Worm (Caenorhabditis elegans): ENCODE measurements around the gene F40G9.5.
A peak's percentile ranks its signal among the peaks of the same experiment; 100 is the strongest.

The F40G9.5 gene

ce11 chrIII:154168-154567, 26.9 kb upstream of the F40G9.5 start (continued):
- TF ChIP-seq lin-29 (GFP tag; IDR thresholded peaks at IDR 0.05) (no peak), Y105C5A.15 (GFP tag; IDR thresholded peaks at IDR 0.05) (no peak), mes-2 (tag; optimal IDR thresholded peaks at IDR 0.05; ENCODE audit: poor library complexity, severe bottlenecking) (no peak), nhr-111 (GFP tag; optimal IDR thresholded peaks at IDR 0.05) (no peak), hif-1 (tag; optimal IDR thresholded peaks at IDR 0.05) (no peak), fos-1 (tag; optimal IDR thresholded peaks at IDR 0.05) (no peak), ceh-44 (GFP tag; IDR thresholded peaks at IDR 0.05) (no peak), spr-1 (tag; optimal IDR thresholded peaks at IDR 0.05) (no peak), hmg-1.1 (GFP tag; IDR thresholded peaks at IDR 0.05) (no peak), php-3 (GFP tag; IDR thresholded peaks at IDR 0.05) (peak; percentile 94), ceh-20 (GFP tag; IDR thresholded peaks at IDR 0.05) (peak; percentile 64; the same call in 1 of the 2 replicates), sdz-12 (GFP tag; optimal IDR thresholded peaks at IDR 0.05) (no peak), nhr-28 (tag; optimal IDR thresholded peaks at IDR 0.05) (peak; percentile 99), snpc-1.2 (GFP tag; IDR thresholded peaks at IDR 0.05) (no peak), lin-1 (GFP tag; IDR thresholded peaks at IDR 0.05) (peak; percentile 96), unc-62 (GFP tag; optimal IDR thresholded peaks at IDR 0.05 in 1 of 2) (no peak), unc-62 (tag; optimal IDR thresholded peaks at IDR 0.05) (no peak)

DNA sequence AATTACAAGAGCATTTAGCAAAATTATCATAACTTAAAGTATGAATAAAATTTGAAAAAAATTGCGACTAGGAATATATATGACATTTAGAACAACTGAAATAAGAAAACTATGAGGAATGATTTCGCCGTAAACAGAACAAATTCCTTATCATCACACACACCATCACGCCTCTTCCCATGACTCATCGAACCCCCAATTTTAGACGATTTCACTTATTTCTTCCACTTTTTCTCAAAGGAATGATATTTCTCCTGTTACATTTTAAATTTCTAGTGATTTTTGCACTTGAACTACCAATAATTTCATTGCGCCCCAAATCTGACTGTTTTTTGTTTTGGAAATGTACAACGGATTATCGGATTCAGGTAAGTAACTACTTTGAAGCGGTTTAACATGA, 24.4 kb upstream of the F40G9.5 start, which contains the start of the genes zig-13 and ver-1:
zig-13 (minus strand) TSS at position 101 of the 400 bp plus-strand sequence.
ver-1 (plus strand) TSS at position 180 of the 400 bp plus-strand sequence.
- TF ChIP-seq lin-15B (tag; optimal IDR thresholded peaks at IDR 0.05) (no peak), tag-97 (GFP tag; IDR thresholded peaks at IDR 0.05) (no peak), snpc-4 (tag; optimal IDR thresholded peaks at IDR 0.05) (no peak), zfp-3 (GFP tag; conservative IDR thresholded peaks at IDR 0.05) (no peak), nhr-102 (tag; optimal IDR thresholded peaks at IDR 0.05) (no peak)

ce11 chrIII:157980-158379, 23.1 kb upstream of the F40G9.5 start:
- TF ChIP-seq Y75B8A.6 (GFP tag; IDR thresholded peaks at IDR 0.05) (no peak), set-16 (GFP tag; IDR thresholded peaks at IDR 0.05) (peak; percentile 78), aha-1 (tag) (peak; percentile 17), lin-1 (GFP tag; IDR thresholded peaks at IDR 0.05) (no peak)

ce11 chrIII:159149-159548, 21.9 kb upstream of the F40G9.5 start:
- TF ChIP-seq unc-62 (GFP tag; optimal IDR thresholded peaks at IDR 0.05 in 1 of 2): peak in 1 of 2 experiments; percentile 90
- TF ChIP-seq unc-62 (tag; optimal IDR thresholded peaks at IDR 0.05): no peak
- TF ChIP-seq madf-5 (GFP tag; IDR thresholded peaks at IDR 0.05): no peak

ce11 chrIII:159665-160064, 21.4 kb upstream of the F40G9.5 start:
- 0 out of 2 replicates have a peak, but pooled peaks have one; percentile 9 for TF ChIP-seq daf-8 (GFP tag; IDR thresholded peaks at IDR 0.05)
- TF ChIP-seq madf-5 (GFP tag; IDR thresholded peaks at IDR 0.05): 0 out of 4 replicates have a peak, but pooled peaks of 1 of the 2 experiments have one; percentile 35
- TF ChIP-seq set-16 (GFP tag; IDR thresholded peaks at IDR 0.05): peak; percentile 26; the same call in 1 of the 2 replicates
- TF ChIP-seq lir-3 (tag; optimal IDR thresholded peaks at IDR 0.05): no peak
- peak; percentile 95 for TF ChIP-seq aha-1 (tag)
- peak; percentile 10; the same call in 1 of the 2 replicates for TF ChIP-seq dmd-8 (GFP tag; IDR thresholded peaks at IDR 0.05)
- TF ChIP-seq F37D6.2 (tag; optimal IDR thresholded peaks at IDR 0.05): no peak
- peak; percentile 40; the same call in 1 of the 2 replicates for TF ChIP-seq egl-43 (GFP tag; IDR thresholded peaks at IDR 0.05)
- peak in 1 of 2 experiments; percentile 75 for TF ChIP-seq unc-62 (GFP tag; optimal IDR thresholded peaks at IDR 0.05 in 1 of 2)
- TF ChIP-seq unc-62 (tag; optimal IDR thresholded peaks at IDR 0.05): no peak
- TF ChIP-seq spr-3 (GFP tag; optimal IDR thresholded peaks at IDR 0.05): no peak
